Fruit fly (Drosophila melanogaster) whole organism: ENCODE measurements around the gene SdhC.

Experiments used
- CG8478 ChIP-seq: fragments of >200 bp; optimal IDR thresholded peaks from 2 replicates; lab custom pipeline; 2018; ENCODE audit warnings: inconsistent platforms
- EcR ChIP-seq, 2 experiments: fragments of >200 bp; optimal IDR thresholded peaks; 2 replicates each; lab custom pipeline; 2017; ENCODE audit warnings: missing biosample characterization in 2 of 2, missing genetic modification characterization in 2 of 2, missing genetic modification reagents in 2 of 2
- psq ChIP-seq: fragments of >200 bp; optimal IDR thresholded peaks from 2 replicates; lab custom pipeline; 2017

DNA sequence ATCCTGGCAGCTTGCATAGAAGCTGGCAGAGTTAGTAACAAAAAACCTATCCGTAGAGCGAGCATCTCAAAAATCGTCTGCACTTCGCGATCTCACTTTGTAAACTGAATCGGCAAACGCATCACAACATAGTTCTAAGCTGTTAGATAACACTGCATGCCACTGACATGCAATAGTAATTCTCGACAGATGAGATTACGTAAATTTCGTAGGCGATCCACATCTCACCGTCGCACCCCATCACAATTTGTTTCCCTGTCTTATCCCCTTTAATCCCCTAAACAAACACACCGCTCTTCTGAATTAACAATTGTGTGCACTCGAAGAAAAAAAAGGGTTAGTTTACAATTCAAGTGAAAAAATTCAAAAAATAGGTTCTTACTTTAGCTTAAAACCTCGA, 39.5 kb downstream of the SdhC start, which contains the start of gene Ugt35B1:
- TF ChIP-seq CG8478 (lab: Kevin White, UChicago): no peak
- TF ChIP-seq psq (lab: Kevin White, UChicago): no peak
- TF ChIP-seq EcR (GFP tag; optimal IDR thresholded peaks at IDR 0.05; lab: Kevin White, UChicago): no peak
